Worm (Caenorhabditis elegans): ENCODE measurements around the gene adh-1.

adh-1 gene

ce11 chrV:11854905-11855304 is 33.1 kb upstream of the adh-1 start:
- TF ChIP-seq ref-1 (GFP tag; conservative IDR thresholded peaks at IDR 0.05) (no peak), T22C8.4 (GFP tag; IDR thresholded peaks at IDR 0.05) (no peak), ztf-29 (GFP tag; IDR thresholded peaks at IDR 0.05) (no peak), cog-1 (tag; optimal IDR thresholded peaks at IDR 0.05) (no peak), flt-1 (GFP tag; IDR thresholded peaks at IDR 0.05) (no peak), tab-1 (GFP tag; IDR thresholded peaks at IDR 0.05) (no peak), med-1 (GFP tag; optimal IDR thresholded peaks at IDR 0.05; ENCODE audit: insufficient read depth) (no peak), klf-2 (GFP tag; conservative IDR thresholded peaks at IDR 0.05) (no peak), ztf-23 (GFP tag; IDR thresholded peaks at IDR 0.05) (no peak)

ce11 chrV:11856022-11856421 is 32.0 kb upstream of the adh-1 start:
- TF ChIP-seq T22C8.4 (GFP tag; IDR thresholded peaks at IDR 0.05) = no peak
- TF ChIP-seq ztf-23 (GFP tag; IDR thresholded peaks at IDR 0.05) = no peak
- no peak for TF ChIP-seq klf-2 (GFP tag; conservative IDR thresholded peaks at IDR 0.05)
- TF ChIP-seq tab-1 (GFP tag; IDR thresholded peaks at IDR 0.05) = no peak
- no peak for TF ChIP-seq med-1 (GFP tag; optimal IDR thresholded peaks at IDR 0.05; ENCODE audit: insufficient read depth)
- no peak for TF ChIP-seq flt-1 (GFP tag; IDR thresholded peaks at IDR 0.05)
- no peak for TF ChIP-seq ref-1 (GFP tag; conservative IDR thresholded peaks at IDR 0.05)
- TF ChIP-seq ztf-29 (GFP tag; IDR thresholded peaks at IDR 0.05) = no peak
- no peak for TF ChIP-seq cog-1 (tag; optimal IDR thresholded peaks at IDR 0.05)

- TF ChIP-seq klf-2 (GFP tag; conservative IDR thresholded peaks at IDR 0.05) (no peak), ztf-29 (GFP tag; IDR thresholded peaks at IDR 0.05) (no peak), flt-1 (GFP tag; IDR thresholded peaks at IDR 0.05) (no peak), cog-1 (tag; optimal IDR thresholded peaks at IDR 0.05) (no peak), med-1 (GFP tag; optimal IDR thresholded peaks at IDR 0.05; ENCODE audit: insufficient read depth) (no peak), ztf-23 (GFP tag; IDR thresholded peaks at IDR 0.05) (no peak), ref-1 (GFP tag; conservative IDR thresholded peaks at IDR 0.05) (no peak), tab-1 (GFP tag; IDR thresholded peaks at IDR 0.05) (no peak), T22C8.4 (GFP tag; IDR thresholded peaks at IDR 0.05) (no peak)
Observed at ce11 chrV:11857756-11858155, 30.3 kb upstream of the adh-1 start.

ce11 chrV:11858299-11858698 is 29.7 kb upstream of the adh-1 start:
- no peak for TF ChIP-seq T22C8.4 (GFP tag; IDR thresholded peaks at IDR 0.05)

ce11 chrV:11859082-11859858 is 28.8 kb upstream of the adh-1 start:
- no peak for TF ChIP-seq ref-1 (GFP tag; conservative IDR thresholded peaks at IDR 0.05)
- no peak for TF ChIP-seq med-1 (GFP tag; optimal IDR thresholded peaks at IDR 0.05; ENCODE audit: insufficient read depth)
- no peak for TF ChIP-seq cog-1 (tag; optimal IDR thresholded peaks at IDR 0.05)
- TF ChIP-seq klf-2 (GFP tag; conservative IDR thresholded peaks at IDR 0.05) = no peak
- no peak for TF ChIP-seq tab-1 (GFP tag; IDR thresholded peaks at IDR 0.05)
- TF ChIP-seq ztf-29 (GFP tag; IDR thresholded peaks at IDR 0.05) = no peak
- no peak for TF ChIP-seq ztf-23 (GFP tag; IDR thresholded peaks at IDR 0.05)
- no peak for TF ChIP-seq flt-1 (GFP tag; IDR thresholded peaks at IDR 0.05)
- TF ChIP-seq T22C8.4 (GFP tag; IDR thresholded peaks at IDR 0.05) = no peak

- TF ChIP-seq flt-1 (GFP tag; IDR thresholded peaks at IDR 0.05) (no peak), ztf-29 (GFP tag; IDR thresholded peaks at IDR 0.05) (no peak), klf-2 (GFP tag; conservative IDR thresholded peaks at IDR 0.05) (no peak), ztf-23 (GFP tag; IDR thresholded peaks at IDR 0.05) (no peak), tab-1 (GFP tag; IDR thresholded peaks at IDR 0.05) (no peak), cog-1 (tag; optimal IDR thresholded peaks at IDR 0.05) (no peak), ref-1 (GFP tag; conservative IDR thresholded peaks at IDR 0.05) (no peak), T22C8.4 (GFP tag; IDR thresholded peaks at IDR 0.05) (no peak), med-1 (GFP tag; optimal IDR thresholded peaks at IDR 0.05; ENCODE audit: insufficient read depth) (no peak)
Observed at ce11 chrV:11860375-11860774, 27.7 kb upstream of the adh-1 start, which contains the start of gene R13H4.5. TSS of gene R13H4.5 (plus strand) at chrV:11860675.

- no peak for TF ChIP-seq flt-1 (GFP tag; IDR thresholded peaks at IDR 0.05)
- no peak for TF ChIP-seq T22C8.4 (GFP tag; IDR thresholded peaks at IDR 0.05)
- no peak for TF ChIP-seq cog-1 (tag; optimal IDR thresholded peaks at IDR 0.05)
- TF ChIP-seq ztf-29 (GFP tag; IDR thresholded peaks at IDR 0.05) = no peak
- no peak for TF ChIP-seq klf-2 (GFP tag; conservative IDR thresholded peaks at IDR 0.05)
- no peak for TF ChIP-seq ztf-23 (GFP tag; IDR thresholded peaks at IDR 0.05)
- TF ChIP-seq ref-1 (GFP tag; conservative IDR thresholded peaks at IDR 0.05) = no peak
- no peak for TF ChIP-seq med-1 (GFP tag; optimal IDR thresholded peaks at IDR 0.05; ENCODE audit: insufficient read depth)
- no peak for TF ChIP-seq tab-1 (GFP tag; IDR thresholded peaks at IDR 0.05)
Observed at ce11 chrV:11861880-11862544, 26.0 kb upstream of the adh-1 start.

- TF ChIP-seq ztf-29 (GFP tag; IDR thresholded peaks at IDR 0.05) (no peak), T22C8.4 (GFP tag; IDR thresholded peaks at IDR 0.05) (no peak), ref-1 (GFP tag; conservative IDR thresholded peaks at IDR 0.05) (no peak), tab-1 (GFP tag; IDR thresholded peaks at IDR 0.05) (no peak), ztf-23 (GFP tag; IDR thresholded peaks at IDR 0.05) (no peak), med-1 (GFP tag; optimal IDR thresholded peaks at IDR 0.05; ENCODE audit: insufficient read depth) (no peak), klf-2 (GFP tag; conservative IDR thresholded peaks at IDR 0.05) (no peak), cog-1 (tag; optimal IDR thresholded peaks at IDR 0.05) (no peak), flt-1 (GFP tag; IDR thresholded peaks at IDR 0.05) (no peak)
Observed at ce11 chrV:11862817-11863216, 25.2 kb upstream of the adh-1 start, which contains the start of gene R13H4.6. TSS of gene R13H4.6 (plus strand) at chrV:11863117.

ce11 chrV:11868142-11868541 is 19.9 kb upstream of the adh-1 start, which contains the start of gene R13H4.7:
TSS of gene R13H4.7 (minus strand) at chrV:11868242.
- no peak for TF ChIP-seq ztf-29 (GFP tag; IDR thresholded peaks at IDR 0.05)
- no peak for TF ChIP-seq ref-1 (GFP tag; conservative IDR thresholded peaks at IDR 0.05)
- no peak for TF ChIP-seq klf-2 (GFP tag; conservative IDR thresholded peaks at IDR 0.05)
- no peak for TF ChIP-seq T22C8.4 (GFP tag; IDR thresholded peaks at IDR 0.05)
- no peak for TF ChIP-seq tab-1 (GFP tag; IDR thresholded peaks at IDR 0.05)
- no peak for TF ChIP-seq med-1 (GFP tag; optimal IDR thresholded peaks at IDR 0.05; ENCODE audit: insufficient read depth)
- no peak for TF ChIP-seq ztf-23 (GFP tag; IDR thresholded peaks at IDR 0.05)
- no peak for TF ChIP-seq cog-1 (tag; optimal IDR thresholded peaks at IDR 0.05)
- TF ChIP-seq flt-1 (GFP tag; IDR thresholded peaks at IDR 0.05) = no peak

Data from whole organism, midembryonic.